Fruit fly (Drosophila melanogaster): Measurements from ENCODE around the gene CG4593.

The CG4593 gene

dm6 chrX:7049087-7049486 lies 35.4 kb downstream of the CG4593 start, which contains the start of gene nullo:
Gene nullo (plus strand): TSS chrX:7049476.
- TF ChIP-seq spab (GFP tag; optimal IDR thresholded peaks at IDR 0.05) (no peak), Hr39 (GFP tag; optimal IDR thresholded peaks at IDR 0.05) (no peak), CG8119 (GFP tag; IDR thresholded peaks at IDR 0.05) (no peak), Ets96B (tag; optimal IDR thresholded peaks at IDR 0.05) (no peak), net (GFP tag; optimal IDR thresholded peaks at IDR 0.05) (no peak), vri (GFP tag; optimal IDR thresholded peaks at IDR 0.05) (no peak), salr (GFP tag; optimal IDR thresholded peaks at IDR 0.05) (no peak)

- no peak for TF ChIP-seq pdm3 (GFP tag; optimal IDR thresholded peaks at IDR 0.05)
- TF ChIP-seq Sox15 (GFP tag; optimal IDR thresholded peaks at IDR 0.05) = no peak
- no peak for TF ChIP-seq Met (GFP tag; optimal IDR thresholded peaks at IDR 0.05)
- TF ChIP-seq salr (GFP tag; optimal IDR thresholded peaks at IDR 0.05) = no peak
- no peak for TF ChIP-seq CG32006 (GFP tag; optimal IDR thresholded peaks at IDR 0.05)
- no peak for TF ChIP-seq CG11902 (GFP tag; optimal IDR thresholded peaks at IDR 0.05)
- TF ChIP-seq dac (GFP tag; optimal IDR thresholded peaks at IDR 0.05) = no peak
- no peak for TF ChIP-seq CG10669 (GFP tag; optimal IDR thresholded peaks at IDR 0.05)
- no peak for TF ChIP-seq CG6163 (GFP tag; IDR thresholded peaks at IDR 0.05)
- TF ChIP-seq Lpt (GFP tag; optimal IDR thresholded peaks at IDR 0.05) = no peak
These were observed 45.3 kb downstream of the CG4593 start for dm6 chrX:7058973-7059372.

- no peak for TF ChIP-seq CG8119 (GFP tag; IDR thresholded peaks at IDR 0.05)
- no peak for TF ChIP-seq Gug (GFP tag; IDR thresholded peaks at IDR 0.05)
- no peak for TF ChIP-seq CG6163 (GFP tag; IDR thresholded peaks at IDR 0.05)
- no peak for TF ChIP-seq fd59A (GFP tag; optimal IDR thresholded peaks at IDR 0.05)
- TF ChIP-seq svp (GFP tag) = no peak
- TF ChIP-seq achi (GFP tag; optimal IDR thresholded peaks at IDR 0.05) = no peak
- TF ChIP-seq Eip93F (GFP tag; optimal IDR thresholded peaks at IDR 0.05) = no peak
These were observed 49.9 kb downstream of the CG4593 start for dm6 chrX:7063563-7063962.

All from whole organism, prepupa.